Worm (Caenorhabditis elegans) whole organism, early embryonic: ENCODE measurements around the gene mboa-3.
A peak's percentile ranks its signal among the peaks of the same experiment; 100 is the strongest.

ENCODE experiments used
- B0310.2 ChIP-seq: sonication (generic microtip); optimal IDR thresholded peaks from 2 replicates; lab custom pipeline; 2016; ENCODE audit warnings: mild to moderate bottlenecking, missing genetic modification characterization, missing compliant biosample characterization
- F13C5.2 ChIP-seq: sonication (generic microtip); optimal IDR thresholded peaks from 2 replicates; lab custom pipeline; 2017; ENCODE audit warnings: mild to moderate bottlenecking, missing genetic modification characterization, inconsistent platforms, missing compliant biosample characterization
- aly-1 ChIP-seq: sonication (generic microtip); optimal IDR thresholded peaks from 2 replicates; lab custom pipeline; 2016; ENCODE audit warnings: missing genetic modification characterization, missing compliant biosample characterization
- ama-1 ChIP-seq: fragments of 150-350 bp; optimal IDR thresholded peaks from 2 replicates; lab custom pipeline; 2014
- ceh-13 ChIP-seq: fragments of 200-800 bp; sonication (Bioruptor generic); optimal IDR thresholded peaks from 2 replicates; lab custom pipeline; 2018; ENCODE audit warnings: mild to moderate bottlenecking, missing genetic modification characterization, missing compliant biosample characterization
- ceh-36 ChIP-seq: sonication (generic microtip); optimal IDR thresholded peaks from 2 replicates; lab custom pipeline; 2016; ENCODE audit warnings: missing genetic modification characterization, inconsistent platforms, missing compliant biosample characterization
- ets-7 ChIP-seq: sonication (generic microtip); optimal IDR thresholded peaks from 2 replicates; lab custom pipeline; 2016; ENCODE audit warnings: missing genotype, missing genetic modification characterization, missing compliant biosample characterization
- flt-1 ChIP-seq: fragments of 200-800 bp; sonication (Bioruptor generic); IDR thresholded peaks from 2 replicates; pipeline ENCODE4 v1.3.6; 2022; ENCODE audit warnings: missing genetic modification characterization, missing compliant biosample characterization
- hmbx-1 ChIP-seq: sonication (generic microtip); optimal IDR thresholded peaks from 2 replicates; lab custom pipeline; 2016; ENCODE audit warnings: mild to moderate bottlenecking, missing genetic modification characterization, missing compliant biosample characterization
- hmg-4 ChIP-seq: fragments of 200-800 bp; sonication (Bioruptor generic); optimal IDR thresholded peaks from 2 replicates; lab custom pipeline; 2018; ENCODE audit warnings: mild to moderate bottlenecking, missing genetic modification characterization, missing compliant biosample characterization
- hnd-1 ChIP-seq: sonication (generic microtip); optimal IDR thresholded peaks from 2 replicates; lab custom pipeline; 2016; ENCODE audit warnings: missing genetic modification characterization, missing compliant biosample characterization
- pes-1 ChIP-seq: fragments of 200-800 bp; sonication (Bioruptor generic); IDR thresholded peaks from 2 replicates; pipeline ENCODE4 v1.3.6; 2022; ENCODE audit warnings: missing genetic modification reagents, missing genetic modification characterization, missing compliant biosample characterization
- scrt-1 ChIP-seq: fragments of 200-800 bp; sonication (Bioruptor generic); IDR thresholded peaks from 2 replicates; pipeline ENCODE4 v1.3.6; 2022; ENCODE audit warnings: missing genetic modification characterization, missing compliant biosample characterization
- sea-1 ChIP-seq: fragments of 200-800 bp; sonication (Bioruptor generic); conservative IDR thresholded peaks from 2 replicates; pipeline ENCODE4 v1.3.6; 2022; ENCODE audit warnings: missing genetic modification characterization, missing compliant biosample characterization
- tbx-11 ChIP-seq: fragments of 200-800 bp; sonication (Bioruptor generic); IDR thresholded peaks from 2 replicates; pipeline ENCODE4 v1.3.6; 2022; ENCODE audit warnings: missing genetic modification characterization, missing compliant biosample characterization
- tbx-37 ChIP-seq: fragments of 200-800 bp; sonication (Bioruptor generic); conservative IDR thresholded peaks from 2 replicates; pipeline ENCODE4 v1.3.6; 2022; ENCODE audit warnings: missing genetic modification reagents, missing genetic modification characterization, missing compliant biosample characterization
- tra-4 ChIP-seq: sonication (generic microtip); optimal IDR thresholded peaks from 2 replicates; lab custom pipeline; 2017; ENCODE audit warnings: missing genetic modification characterization, missing compliant biosample characterization

The mboa-3 gene

DNA sequence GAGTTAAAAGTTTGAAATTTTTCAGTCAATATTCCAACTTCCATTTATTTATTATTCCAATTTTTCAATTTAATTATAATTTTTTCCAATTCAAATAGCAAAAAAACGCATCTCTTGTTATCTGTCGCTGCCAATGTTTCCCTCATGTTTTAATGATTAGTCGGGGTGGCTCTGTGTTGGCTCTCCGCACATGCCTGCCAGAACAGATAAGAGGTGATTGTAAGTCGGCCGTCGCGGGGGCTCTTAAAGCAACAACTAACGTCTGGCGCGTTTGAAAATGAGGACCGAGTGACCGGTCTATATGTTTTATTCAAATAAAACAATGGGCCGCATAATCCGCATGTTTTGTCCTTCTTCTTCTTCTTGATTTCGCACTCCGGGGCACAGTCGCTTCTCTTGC, 46.3 kb downstream of the mboa-3 start:
- TF ChIP-seq B0310.2 (tag; lab: Kevin White, UChicago) (no peak), aly-1 (no peak), hmbx-1 (tag; lab: Kevin White, UChicago) (no peak), F13C5.2 (tag; lab: Kevin White, UChicago) (no peak), hnd-1 (tag; lab: Kevin White, UChicago) (no peak), ceh-36 (no peak), sea-1 (no peak), scrt-1 (no peak), flt-1 (GFP tag; lab: Robert Waterston, UW) (no peak), tbx-37 (no peak), ets-7 (tag; lab: Kevin White, UChicago) (no peak), ceh-13 (GFP tag; lab: Kevin White, UChicago) (no peak), pes-1 (no peak), tbx-11 (GFP tag; lab: Robert Waterston, UW) (no peak), tra-4 (tag; lab: Kevin White, UChicago) (no peak), hmg-4 (GFP tag; lab: Kevin White, UChicago) (no peak)

DNA sequence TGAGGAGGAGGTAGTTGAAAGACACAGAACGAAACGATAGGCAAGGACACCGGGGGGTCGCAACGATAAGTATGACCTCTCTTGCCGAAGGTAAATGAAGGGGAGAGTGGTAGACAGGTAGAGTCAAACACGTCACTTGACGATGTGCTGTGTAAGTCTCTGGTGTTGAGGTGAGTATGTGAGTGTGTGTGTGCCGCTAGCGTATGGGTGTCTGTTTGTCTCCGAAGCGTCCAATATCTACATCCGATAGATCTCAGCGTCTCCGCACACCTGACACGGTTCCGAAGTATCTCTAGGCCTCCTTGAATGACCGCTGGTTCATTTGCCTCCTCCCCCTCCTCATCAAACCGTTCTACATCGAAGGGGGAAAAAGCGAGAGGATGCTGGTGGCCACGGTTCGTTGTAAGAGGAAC, 47.4 kb downstream of the mboa-3 start:
- TF ChIP-seq ama-1 (lab: Kevin White, UChicago) (no peak), ceh-13 (GFP tag; lab: Kevin White, UChicago) (no peak), ets-7 (tag; lab: Kevin White, UChicago) (no peak), hmg-4 (GFP tag; lab: Kevin White, UChicago) (peak; percentile 92), tbx-11 (GFP tag; lab: Robert Waterston, UW) (0 out of 2 replicates have a peak, but pooled peaks have one; percentile 29), pes-1 (no peak), B0310.2 (tag; lab: Kevin White, UChicago) (peak; percentile 65), hmbx-1 (tag; lab: Kevin White, UChicago) (no peak), F13C5.2 (tag; lab: Kevin White, UChicago) (peak; percentile 60), flt-1 (GFP tag; lab: Robert Waterston, UW) (0 out of 2 replicates have a peak, but pooled peaks have one; percentile 7), tra-4 (tag; lab: Kevin White, UChicago) (no peak), hnd-1 (tag; lab: Kevin White, UChicago) (no peak), sea-1 (peak; percentile 37; the same call in 1 of the 2 replicates), tbx-37 (no peak; the same call in 1 of the 2 replicates), aly-1 (no peak), scrt-1 (no peak), ceh-36 (no peak)

DNA sequence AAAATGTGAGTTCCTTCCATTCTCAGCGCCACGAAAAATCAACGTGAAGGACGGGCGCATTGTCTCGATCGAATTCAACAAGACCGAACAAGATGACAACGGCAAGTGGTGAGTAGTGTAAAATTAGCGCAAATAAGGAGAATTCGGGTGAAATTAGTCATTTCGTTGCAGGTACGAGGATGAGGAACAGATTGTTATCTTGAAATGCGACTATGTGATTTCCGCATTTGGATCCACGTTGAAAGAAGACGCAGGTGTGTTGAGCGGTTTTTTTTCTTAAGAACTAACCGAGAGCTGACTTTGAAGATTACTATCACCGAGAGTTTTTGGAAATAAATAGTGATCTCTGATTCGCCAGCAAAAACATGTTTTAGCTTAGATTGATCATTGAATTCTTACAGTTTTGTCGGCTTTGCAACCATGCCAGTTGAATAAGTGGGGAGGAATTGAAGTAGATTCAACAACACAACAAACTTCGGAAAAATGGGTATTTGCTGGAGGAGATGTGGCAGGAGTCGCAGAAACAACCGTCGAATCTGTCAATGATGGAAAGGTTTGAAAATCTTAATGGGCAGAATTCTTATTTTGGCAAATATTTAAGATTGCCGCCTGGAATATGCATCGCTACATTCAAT, 52.4 kb downstream of the mboa-3 start:
- TF ChIP-seq ama-1 (lab: Kevin White, UChicago) (no peak), hmg-4 (GFP tag; lab: Kevin White, UChicago) (no peak), aly-1 (no peak), hmbx-1 (tag; lab: Kevin White, UChicago) (no peak), ets-7 (tag; lab: Kevin White, UChicago) (no peak), tra-4 (tag; lab: Kevin White, UChicago) (no peak), F13C5.2 (tag; lab: Kevin White, UChicago) (no peak), tbx-11 (GFP tag; lab: Robert Waterston, UW) (no peak), pes-1 (no peak), ceh-13 (GFP tag; lab: Kevin White, UChicago) (no peak), flt-1 (GFP tag; lab: Robert Waterston, UW) (no peak), B0310.2 (tag; lab: Kevin White, UChicago) (no peak), tbx-37 (no peak), scrt-1 (no peak), sea-1 (no peak), hnd-1 (tag; lab: Kevin White, UChicago) (no peak), ceh-36 (no peak)
